Worm (Caenorhabditis elegans): Measurements from ENCODE around the gene R12B2.7.

DNA sequence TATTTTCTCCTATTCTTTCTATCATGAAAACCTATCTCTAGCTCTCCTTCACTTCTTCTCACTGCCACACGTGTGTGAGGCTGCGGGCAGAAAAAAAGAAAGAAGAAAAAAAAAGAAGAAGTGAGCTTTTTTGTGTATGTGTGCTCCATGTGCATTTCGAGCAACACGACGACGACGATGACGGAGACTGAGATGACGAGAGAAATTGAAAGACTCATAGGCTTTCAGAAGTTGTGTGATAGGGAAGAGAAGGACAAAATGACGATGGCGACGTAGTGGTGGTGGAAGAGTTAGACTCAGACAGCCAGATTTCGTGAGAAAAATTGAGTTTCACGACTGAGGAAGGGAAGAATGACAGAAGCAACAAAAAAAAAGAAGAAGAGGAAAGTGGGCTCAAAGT is 30.6 kb downstream of the R12B2.7 start:
- TF ChIP-seq nhr-12 (tag; optimal IDR thresholded peaks at IDR 0.05) = no peak
- no peak for TF ChIP-seq fkh-4 (tag; optimal IDR thresholded peaks at IDR 0.05; ENCODE audit: borderline replicate concordance)
- TF ChIP-seq C16A3.4 (tag; optimal IDR thresholded peaks at IDR 0.05) = peak; percentile 18
- no peak for TF ChIP-seq nhr-237 (tag; optimal IDR thresholded peaks at IDR 0.05)

Measured in whole organism, L1 larva.